Fruit fly (Drosophila melanogaster): ENCODE measurements around the gene Cox10.

Cox10 gene

dm6 chr2L:10333091-10333991, 2.1 kb downstream of the Cox10 start, which contains the start of gene GATAd (continued):
- TF ChIP-seq CG2712 (tag; optimal IDR thresholded peaks at IDR 0.05) (peak; percentile 46), phol (tag; optimal IDR thresholded peaks at IDR 0.05) (peak; percentile 13), CG17385 (GFP tag; optimal IDR thresholded peaks at IDR 0.05) (no peak), sug (tag; optimal IDR thresholded peaks at IDR 0.05) (peak; percentile 24), sqz (GFP tag; optimal IDR thresholded peaks at IDR 0.05) (no peak), Hmx (GFP tag; optimal IDR thresholded peaks at IDR 0.05) (no peak), Hey (tag; optimal IDR thresholded peaks at IDR 0.05) (no peak), Nf-YA (GFP tag; IDR thresholded peaks at IDR 0.05) (no peak), fru (optimal IDR thresholded peaks at IDR 0.05) (no peak), CG4617 (GFP tag; optimal IDR thresholded peaks at IDR 0.05; ENCODE audit: borderline replicate concordance) (peak; percentile 77), CG15011 (GFP tag; optimal IDR thresholded peaks at IDR 0.05) (no peak), Stat92E (GFP tag; optimal IDR thresholded peaks at IDR 0.05) (peak in 1 of 3 experiments; percentile 44), vfl (GFP tag; optimal IDR thresholded peaks at IDR 0.05) (no peak), Ssrp (tag; optimal IDR thresholded peaks at IDR 0.05) (no peak), CG4424 (GFP tag; optimal IDR thresholded peaks at IDR 0.05) (no peak), ase (GFP tag; IDR thresholded peaks at IDR 0.05) (no peak), hkb (optimal IDR thresholded peaks at IDR 0.05) (no peak), hkb (GFP tag; IDR thresholded peaks at IDR 0.05) (no peak), sima (GFP tag; optimal IDR thresholded peaks at IDR 0.05) (no peak), aop (GFP tag; IDR thresholded peaks at IDR 0.05) (no peak), toy (GFP tag; IDR thresholded peaks at IDR 0.05) (no peak), Xbp1 (GFP tag; optimal IDR thresholded peaks at IDR 0.05) (no peak), danr (GFP tag; IDR thresholded peaks at IDR 0.05) (no peak), jing (GFP tag; optimal IDR thresholded peaks at IDR 0.05) (no peak), CG2129 (GFP tag; IDR thresholded peaks at IDR 0.05; ENCODE audit: partially characterized antibody) (no peak), peb (GFP tag; IDR thresholded peaks at IDR 0.05) (no peak), CrebB (tag; optimal IDR thresholded peaks at IDR 0.05) (no peak), H15 (GFP tag; IDR thresholded peaks at IDR 0.05) (no peak), Gug (GFP tag; IDR thresholded peaks at IDR 0.05) (no peak), CG14965 (GFP tag; optimal IDR thresholded peaks at IDR 0.05; ENCODE audit: borderline replicate concordance) (no peak), CG5953 (GFP tag; IDR thresholded peaks at IDR 0.05) (no peak), CG10654 (GFP tag; optimal IDR thresholded peaks at IDR 0.05) (no peak), kni (GFP tag; optimal IDR thresholded peaks at IDR 0.05) (peak; percentile 99), MTF-1 (GFP tag; optimal IDR thresholded peaks at IDR 0.05; ENCODE audit: borderline replicate concordance) (no peak), CG12071 (GFP tag; optimal IDR thresholded peaks at IDR 0.05) (no peak), tgo (GFP tag; IDR thresholded peaks at IDR 0.05) (no peak), Nf-YC (tag; optimal IDR thresholded peaks at IDR 0.05) (peak; percentile 38), chm (GFP tag; IDR thresholded peaks at IDR 0.05) (no peak; the same call in 1 of the 2 replicates), CG31388 (GFP tag; optimal IDR thresholded peaks at IDR 0.05) (no peak), CG4707 (GFP tag; optimal IDR thresholded peaks at IDR 0.05) (no peak), CG15073 (GFP tag; optimal IDR thresholded peaks at IDR 0.05) (no peak), bcd (GFP tag; optimal IDR thresholded peaks at IDR 0.05) (no peak), Dad (GFP tag; optimal IDR thresholded peaks at IDR 0.05) (no peak), CG1024 (GFP tag; IDR thresholded peaks at IDR 0.05) (peak; percentile 33; the same call in 1 of the 2 replicates), mld (GFP tag; IDR thresholded peaks at IDR 0.05; ENCODE audit: partially characterized antibody) (no peak), CHES-1-like (GFP tag; optimal IDR thresholded peaks at IDR 0.05) (no peak), CG10209 (GFP tag; optimal IDR thresholded peaks at IDR 0.05) (no peak), amos (GFP tag; IDR thresholded peaks at IDR 0.05; ENCODE audit: partially characterized antibody) (no peak; the same call in 1 of the 2 replicates), dysf (GFP tag; IDR thresholded peaks at IDR 0.05) (no peak), CG9437 (GFP tag; optimal IDR thresholded peaks at IDR 0.05) (no peak)

Data from whole organism, embryonic.